Worm (Caenorhabditis elegans) whole organism, L4/young adult: Measurements from ENCODE around the gene F02C12.1.

Experiments used
- W03F9.2 ChIP-seq: fragments of 150-350 bp; optimal IDR thresholded peaks from 2 replicates; lab custom pipeline; 2014; ENCODE audit warnings: missing biosample characterization, missing genetic modification characterization
- dao-5 ChIP-seq: sonication (generic microtip); optimal IDR thresholded peaks from 2 replicates; lab custom pipeline; 2016; ENCODE audit warnings: missing genotype, missing genetic modification characterization, moderate library complexity, missing compliant biosample characterization
- him-1 ChIP-seq: sonication (generic microtip); optimal IDR thresholded peaks from 2 replicates; lab custom pipeline; 2016; ENCODE audit warnings: missing genotype, missing genetic modification reagents, missing genetic modification characterization, missing compliant biosample characterization

DNA sequence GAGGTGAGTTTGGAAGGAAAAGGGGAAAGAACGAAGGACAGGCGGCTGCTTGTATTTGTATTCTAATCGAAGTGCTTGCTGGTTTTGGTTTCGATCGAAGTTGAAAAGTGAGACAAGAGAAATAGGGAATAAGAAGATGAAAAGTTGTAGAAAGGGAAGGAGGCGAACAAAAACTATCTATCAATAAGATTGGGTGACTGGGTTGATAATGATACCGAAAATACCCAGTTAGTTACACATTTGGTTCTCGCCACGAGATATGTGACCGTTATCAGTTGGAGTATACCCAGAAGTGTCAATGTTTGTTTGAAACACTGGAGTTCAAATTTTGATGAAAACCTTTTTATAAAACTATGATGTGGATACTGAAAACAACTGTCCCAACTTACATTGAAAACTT, 33.6 kb upstream of the F02C12.1 start:
- TF ChIP-seq him-1 (no peak), W03F9.2 (tag; lab: Kevin White, UChicago) (no peak), dao-5 (tag; lab: Kevin White, UChicago) (no peak)
